Worm (Caenorhabditis elegans) whole organism, dauer: ENCODE data around the gene F21G4.3.

Experiments used
- unc-62 ChIP-seq: sonication (generic microtip); optimal IDR thresholded peaks from 2 replicates; lab custom pipeline; 2017; ENCODE audit warnings: missing biosample characterization, missing genetic modification reagents, missing genetic modification characterization

Gene F21G4.3

ce11 chrX:9894844-9895243, at the start of gene F21G4.3:
F21G4.3 (plus strand) TSS chrX:9895144.
- no peak for TF ChIP-seq unc-62

DNA sequence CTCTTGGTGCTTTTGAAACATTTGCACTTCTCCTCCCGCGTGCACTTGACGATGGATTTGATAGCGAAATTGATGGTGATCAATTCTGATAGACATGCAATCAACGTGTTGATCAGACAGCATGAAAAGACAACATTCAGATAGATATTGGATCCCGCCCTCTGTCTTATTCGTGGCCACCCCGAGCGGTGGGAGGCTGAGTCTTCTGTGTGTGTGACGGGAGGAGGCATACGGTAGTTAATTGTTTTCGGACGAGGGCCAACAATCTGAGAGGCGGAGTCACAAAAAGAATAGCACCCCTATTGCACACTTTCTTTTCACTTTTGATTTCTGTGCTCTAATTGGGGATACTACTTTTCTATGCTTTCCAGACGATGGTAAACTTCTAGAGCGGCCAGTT, 49.0 kb upstream of the F21G4.3 start:
- TF ChIP-seq unc-62, result no peak

DNA sequence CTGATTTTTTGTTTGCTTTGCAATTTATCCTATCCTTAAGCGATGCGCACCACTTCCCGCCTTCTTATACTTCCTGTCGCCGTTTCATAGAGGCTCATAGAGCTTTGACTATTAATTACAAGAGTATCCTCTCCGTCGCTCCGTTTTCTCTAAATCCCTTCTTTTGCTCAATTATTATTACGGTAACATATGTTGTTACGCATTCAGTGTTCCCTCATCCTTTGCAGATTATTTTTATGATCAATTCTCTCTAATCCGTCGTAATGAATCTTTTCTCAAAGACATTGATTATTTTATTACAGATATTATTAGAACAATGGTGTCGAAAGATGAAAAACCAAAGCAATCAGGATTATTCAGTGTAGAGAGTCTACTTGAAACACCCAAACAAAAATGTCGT, 48.0 kb upstream of the F21G4.3 start, which contains the start of gene vab-15:
TSS of gene vab-15 (plus strand) at position 301 of the 400 bp plus-strand sequence.
- TF ChIP-seq unc-62, result no peak

DNA sequence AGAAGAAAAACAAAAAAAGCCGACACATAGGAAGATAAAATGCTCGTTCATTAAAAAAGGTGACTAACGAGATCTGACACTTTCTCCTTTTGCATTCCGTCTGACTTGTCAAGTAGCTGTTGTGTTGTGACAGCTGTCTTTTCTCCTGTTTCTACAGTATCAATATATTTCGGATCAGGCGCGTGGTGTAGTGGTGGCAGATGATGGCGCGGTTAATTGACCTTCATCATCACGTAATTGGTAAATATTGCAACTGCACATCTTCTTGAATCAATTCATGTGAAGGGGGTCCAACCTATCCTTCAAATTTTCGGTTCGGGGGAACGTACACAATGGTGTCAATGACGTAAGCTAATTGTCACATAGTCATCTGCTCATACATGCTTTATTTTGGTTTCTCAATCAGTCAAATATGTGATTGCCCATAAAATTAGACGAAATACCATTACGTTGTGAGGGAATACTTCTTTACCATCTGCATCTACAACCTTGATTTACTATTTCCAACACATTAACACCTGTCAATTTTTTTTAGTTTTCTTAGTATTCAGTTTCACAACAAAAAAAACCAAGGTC, 46.6 kb upstream of the F21G4.3 start:
- TF ChIP-seq unc-62, result no peak

ce11 chrX:9850258-9850657, 44.7 kb upstream of the F21G4.3 start, which contains the start of gene lec-8:
lec-8 (plus strand) TSS chrX:9850571.
- no peak for TF ChIP-seq unc-62

- no peak for TF ChIP-seq unc-62
Observed at ce11 chrX:9851745-9852330, 43.1 kb upstream of the F21G4.3 start, which contains the start of gene lec-7. lec-7 (plus strand) TSS chrX:9852041.

- TF ChIP-seq unc-62, result no peak
Observed at ce11 chrX:9856618-9857017, 38.3 kb upstream of the F21G4.3 start, which contains the start of gene R07B1.11. R07B1.11 (plus strand) TSS chrX:9856918.

DNA sequence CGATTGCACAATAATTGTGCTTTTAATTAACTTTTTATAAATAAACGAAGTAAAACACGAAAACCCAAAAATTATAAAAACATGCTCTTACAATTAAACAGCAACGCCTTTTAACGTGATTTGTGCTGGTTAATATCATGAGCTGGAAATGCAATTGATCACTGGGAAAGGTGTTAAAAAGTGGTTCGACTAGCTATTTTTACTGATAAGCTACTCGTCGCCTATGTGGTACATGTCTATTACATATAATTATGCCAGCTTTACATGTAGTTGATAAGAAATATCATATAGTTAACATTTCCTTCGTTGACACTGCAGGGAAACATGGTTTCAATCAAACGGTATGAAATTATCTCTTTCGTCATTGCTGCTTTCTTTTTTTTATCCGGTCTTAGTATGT, 36.9 kb upstream of the F21G4.3 start, which contains the start of gene scav-5:
TSS of gene scav-5 (plus strand) at position 297 of the 400 bp plus-strand sequence.
- no peak for TF ChIP-seq unc-62

- no peak for TF ChIP-seq unc-62
Observed at ce11 chrX:9862916-9863624, 31.9 kb upstream of the F21G4.3 start, which contains the start of the genes gst-36 and R07B1.5. gst-36 (minus strand) TSS chrX:9862960. R07B1.5 (plus strand) TSS chrX:9863580.

DNA sequence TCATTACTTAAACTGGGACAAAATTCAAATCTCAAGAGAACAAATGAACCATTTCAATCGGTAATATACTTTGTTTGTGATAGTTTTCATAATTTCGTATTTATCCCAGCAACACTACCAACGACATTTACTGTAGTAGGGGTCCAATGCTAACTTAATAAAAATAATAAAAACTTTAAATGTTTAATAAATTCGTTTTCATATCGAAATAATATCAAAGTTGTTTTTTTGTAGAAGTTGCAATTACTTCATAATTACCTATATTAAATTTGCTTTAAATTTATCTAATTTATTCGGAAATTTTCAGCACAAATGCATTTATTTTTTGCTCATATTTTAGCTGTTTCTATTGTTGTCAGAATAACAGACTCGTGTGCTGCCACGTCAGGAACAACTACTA, 28.6 kb upstream of the F21G4.3 start, which contains the start of gene R07B1.6:
TSS of gene R07B1.6 (plus strand) at position 301 of the 400 bp plus-strand sequence.
- no peak for TF ChIP-seq unc-62

- no peak for TF ChIP-seq unc-62
Observed at ce11 chrX:9868820-9869219, 26.1 kb upstream of the F21G4.3 start, which contains the start of gene R07B1.7. R07B1.7 (plus strand) TSS chrX:9869120.

DNA sequence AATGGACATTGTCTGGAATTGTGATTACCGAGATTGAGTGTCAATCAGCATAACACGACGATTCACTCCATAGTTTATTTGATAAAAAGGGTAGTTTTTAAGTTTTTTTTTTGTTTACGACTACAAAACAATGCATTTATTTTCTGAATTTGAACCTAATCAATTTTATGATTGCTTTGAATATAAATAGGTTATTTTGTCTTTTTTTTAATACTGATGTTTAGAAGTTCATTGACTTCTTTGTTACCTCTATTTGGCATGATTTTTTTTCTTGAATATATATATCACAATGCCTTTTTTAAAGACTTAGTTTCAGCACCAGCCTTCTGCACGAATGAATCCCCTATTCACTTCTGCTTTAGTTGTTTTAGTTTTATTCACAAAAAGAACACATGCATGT, 25.4 kb upstream of the F21G4.3 start, which contains the start of gene R07B1.13:
TSS of gene R07B1.13 (plus strand) at position 301 of the 400 bp plus-strand sequence.
- no peak for TF ChIP-seq unc-62

DNA sequence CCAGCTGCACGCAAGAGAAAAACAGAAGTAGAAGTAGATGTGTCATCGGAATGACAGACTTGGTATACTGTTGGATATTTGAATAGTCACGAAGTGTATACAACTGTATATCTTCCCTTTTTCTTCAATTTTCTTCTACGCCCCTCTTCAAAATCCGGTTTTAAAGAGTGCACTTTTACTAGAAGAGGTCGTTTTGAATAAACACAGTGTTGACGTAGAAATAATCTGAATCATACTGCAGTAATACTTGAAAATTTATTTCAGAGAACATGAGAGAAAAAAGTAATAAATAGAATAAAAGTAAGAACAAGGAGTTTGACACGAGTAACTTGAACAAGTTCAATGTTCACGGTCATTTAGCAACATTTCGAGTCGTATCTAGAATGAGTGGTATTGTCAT, 22.4 kb upstream of the F21G4.3 start, which contains the start of gene R07B1.8:
TSS of gene R07B1.8 (minus strand) at position 101 of the 400 bp plus-strand sequence.
- TF ChIP-seq unc-62, result no peak

- TF ChIP-seq unc-62, result no peak
Observed at ce11 chrX:9877117-9877516, 17.8 kb upstream of the F21G4.3 start, which contains the start of gene R07B1.9. R07B1.9 (plus strand) TSS chrX:9877417.

ce11 chrX:9882112-9882511, 12.8 kb upstream of the F21G4.3 start, which contains the start of gene glo-1:
glo-1 (minus strand) TSS chrX:9882212.
- no peak for TF ChIP-seq unc-62

DNA sequence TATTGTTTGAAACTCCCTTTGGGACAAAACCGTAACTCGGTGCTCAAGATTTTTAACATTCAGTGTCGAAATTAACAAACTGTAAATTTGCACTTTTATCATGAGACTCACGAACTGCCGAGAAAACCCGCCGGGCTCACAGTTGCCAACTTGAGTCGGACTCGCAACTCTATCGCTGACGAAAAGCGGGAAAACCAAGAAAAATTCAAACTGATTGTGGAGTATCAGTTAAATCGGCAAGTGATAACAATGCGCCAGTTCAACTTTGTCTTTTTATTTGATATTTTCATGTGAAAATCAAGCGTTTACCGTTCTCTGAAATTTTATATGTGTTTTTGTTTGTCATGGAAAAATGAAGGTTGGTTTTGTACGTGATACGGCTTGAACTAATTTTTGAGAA, 12.4 kb upstream of the F21G4.3 start:
- TF ChIP-seq unc-62, result no peak

ce11 chrX:9883837-9884324, 11.1 kb upstream of the F21G4.3 start, which contains the start of gene mrp-4:
mrp-4 (plus strand) TSS chrX:9884274.
- no peak for TF ChIP-seq unc-62
